Fruit fly (Drosophila melanogaster) whole organism, embryonic: ENCODE measurements around the gene CG42671.

ENCODE experiments used
- ATbp ChIP-seq: fragments of 200-800 bp; sonication (Bioruptor generic); optimal IDR thresholded peaks from 2 replicates; lab custom pipeline; 2017; ENCODE audit warnings: missing biosample characterization, mild to moderate bottlenecking, missing genetic modification characterization, missing genetic modification reagents
- BtbVII ChIP-seq: fragments of 200-800 bp; sonication (Bioruptor generic); optimal IDR thresholded peaks from 3 replicates; lab custom pipeline; 2017; ENCODE audit warnings: missing biosample characterization, mild to moderate bottlenecking, missing genetic modification characterization
- CG11560 ChIP-seq: fragments of 200-800 bp; sonication (Bioruptor generic); IDR thresholded peaks from 3 replicates; pipeline ENCODE4 v1.3.6; 2022; ENCODE audit warnings: missing biosample characterization, missing genetic modification characterization
- CG11695 ChIP-seq: fragments of 200-800 bp; sonication (Bioruptor generic); IDR thresholded peaks from 3 replicates; pipeline ENCODE4 v1.3.6; 2022; ENCODE audit warnings: missing biosample characterization, missing genetic modification characterization
- CG13624 ChIP-seq: fragments of 200-800 bp; sonication (Bioruptor generic); optimal IDR thresholded peaks from 2 replicates; lab custom pipeline; 2016; ENCODE audit warnings: missing biosample characterization, missing genetic modification characterization
- CG17829 ChIP-seq: fragments of 200-800 bp; optimal IDR thresholded peaks from 2 replicates; lab custom pipeline; 2019; ENCODE audit warnings: missing biosample characterization, mild to moderate bottlenecking, missing genetic modification characterization, moderate library complexity
- CG18619 ChIP-seq: fragments of 200-800 bp; sonication (Bioruptor generic); optimal IDR thresholded peaks from 3 replicates; lab custom pipeline; 2017; ENCODE audit warnings: missing biosample characterization, mild to moderate bottlenecking, missing genetic modification characterization
- CG31224 ChIP-seq: fragments of 200-800 bp; sonication (Bioruptor generic); IDR thresholded peaks from 2 replicates; pipeline ENCODE4 v1.3.6; 2022; ENCODE audit warnings: missing biosample characterization, missing genetic modification characterization
- CG31365 ChIP-seq: fragments of 200-800 bp; sonication (Bioruptor generic); optimal IDR thresholded peaks from 2 replicates; lab custom pipeline; 2018; ENCODE audit warnings: missing biosample characterization, mild to moderate bottlenecking, missing genetic modification characterization
- CG3281 ChIP-seq: fragments of 200-800 bp; sonication (Bioruptor generic); optimal IDR thresholded peaks from 3 replicates; lab custom pipeline; 2017; ENCODE audit warnings: missing biosample characterization, mild to moderate bottlenecking, missing genetic modification characterization
- CG34422 ChIP-seq: fragments of 200-800 bp; sonication (Bioruptor generic); IDR thresholded peaks from 3 replicates; pipeline ENCODE4 v1.3.6; 2022; ENCODE audit warnings: missing biosample characterization, missing genetic modification characterization
- CG4424 ChIP-seq: fragments of 200-800 bp; sonication (Bioruptor generic); optimal IDR thresholded peaks from 3 replicates; lab custom pipeline; 2016; ENCODE audit warnings: missing biosample characterization, missing genetic modification characterization
- CG6813 ChIP-seq: fragments of 200-800 bp; sonication (Bioruptor generic); optimal IDR thresholded peaks from 2 replicates; lab custom pipeline; 2017; ENCODE audit warnings: missing biosample characterization, missing genetic modification characterization, mild to moderate bottlenecking, moderate library complexity, missing genetic modification reagents
- CG7372 ChIP-seq: fragments of 200-800 bp; sonication (Bioruptor generic); IDR thresholded peaks from 2 replicates; pipeline ENCODE4 v1.3.6; 2022; ENCODE audit warnings: missing biosample characterization, missing genetic modification characterization
- CG8290 ChIP-seq, 3 experiments: fragments of 200-800 bp; sonication (Bioruptor generic); optimal IDR thresholded peaks; 2 replicates each; lab custom pipeline; 2016 to 2019; ENCODE audit warnings: missing biosample characterization in 3 of 3, missing genetic modification characterization in 3 of 3, mild to moderate bottlenecking in 2 of 3, moderate library complexity in 1 of 3
- HHEX ChIP-seq: fragments of 200-800 bp; sonication (Bioruptor generic); optimal IDR thresholded peaks from 3 replicates; lab custom pipeline; 2017; ENCODE audit warnings: missing biosample characterization, mild to moderate bottlenecking, missing genetic modification characterization, missing genetic modification reagents
- Hmr ChIP-seq: fragments of 200-800 bp; sonication (Bioruptor generic); optimal IDR thresholded peaks from 3 replicates; lab custom pipeline; 2017; ENCODE audit warnings: mild to moderate bottlenecking, missing biosample characterization, missing genetic modification reagents, missing genetic modification characterization
- Hmx ChIP-seq: fragments of 200-800 bp; sonication (Bioruptor generic); optimal IDR thresholded peaks from 2 replicates; lab custom pipeline; 2016; ENCODE audit warnings: missing biosample characterization, missing genetic modification characterization
- Kr ChIP-seq: fragments of 200-800 bp; sonication (Bioruptor generic); optimal IDR thresholded peaks from 2 replicates; lab custom pipeline; 2017; ENCODE audit warnings: missing biosample characterization, mild to moderate bottlenecking, missing genetic modification characterization
- Med ChIP-seq: fragments of 200-800 bp; sonication (Bioruptor generic); peaks from one replicate; lab custom pipeline; 2016; ENCODE audit warnings: missing biosample characterization, missing genetic modification characterization, mild to moderate bottlenecking, inconsistent platforms, moderate library complexity
- Mrtf ChIP-seq: fragments of 200-800 bp; sonication (Bioruptor generic); IDR thresholded peaks from 3 replicates; pipeline ENCODE4 v1.3.6; 2022; ENCODE audit warnings: missing biosample characterization, missing genetic modification characterization
- Nf-YB ChIP-seq: fragments of 200-800 bp; sonication (Bioruptor generic); optimal IDR thresholded peaks from 3 replicates; lab custom pipeline; 2019; ENCODE audit warnings: missing biosample characterization, mild to moderate bottlenecking, missing genetic modification characterization, moderate library complexity
- Opbp ChIP-seq: fragments of 200-800 bp; sonication (Bioruptor generic); IDR thresholded peaks from 3 replicates; pipeline ENCODE4 v1.3.6; 2022; ENCODE audit warnings: missing biosample characterization, missing genetic modification characterization; ENCODE audit not compliant: partially characterized antibody
- Taf1 ChIP-seq: fragments of 200-800 bp; sonication (Bioruptor generic); IDR thresholded peaks from 2 replicates; pipeline ENCODE4 v1.3.6; 2022; ENCODE audit warnings: missing biosample characterization, missing genetic modification characterization
- Vsx1 ChIP-seq: fragments of 200-800 bp; sonication (Bioruptor generic); optimal IDR thresholded peaks from 2 replicates; lab custom pipeline; 2017; ENCODE audit warnings: missing biosample characterization, mild to moderate bottlenecking, missing genetic modification characterization, missing genetic modification reagents
- Xrp1 ChIP-seq: fragments of 200-800 bp; sonication (Bioruptor generic); IDR thresholded peaks from 2 replicates; pipeline ENCODE4 v1.3.6; 2022; ENCODE audit warnings: missing biosample characterization, missing genetic modification characterization
- bab2 ChIP-seq: fragments of 200-800 bp; sonication (Bioruptor generic); optimal IDR thresholded peaks from 2 replicates; lab custom pipeline; 2016; ENCODE audit warnings: missing biosample characterization, missing genetic modification characterization
- bsh ChIP-seq, 2 experiments: fragments of 200-800 bp; sonication (Bioruptor generic); optimal IDR thresholded peaks; 2 replicates each; lab custom pipeline; 2017 to 2018; ENCODE audit warnings: mild to moderate bottlenecking in 2 of 2, missing biosample characterization in 2 of 2, missing genetic modification characterization in 2 of 2, moderate library complexity in 1 of 2
- corto ChIP-seq: fragments of 200-800 bp; sonication (Bioruptor generic); optimal IDR thresholded peaks from 2 replicates; lab custom pipeline; 2016; ENCODE audit warnings: missing biosample characterization, mild to moderate bottlenecking, missing genetic modification characterization, moderate library complexity
- crol ChIP-seq: fragments of 200-800 bp; sonication (Bioruptor generic); IDR thresholded peaks from 2 replicates; pipeline ENCODE4 v1.3.6; 2022; ENCODE audit warnings: missing biosample characterization, missing genetic modification characterization
- exex ChIP-seq: fragments of 200-800 bp; sonication (Bioruptor generic); optimal IDR thresholded peaks from 4 replicates; lab custom pipeline; 2018; ENCODE audit warnings: missing biosample characterization, mild to moderate bottlenecking, missing genetic modification characterization, moderate library complexity
- ftz-f1 ChIP-seq: fragments of 200-800 bp; sonication (Bioruptor generic); optimal IDR thresholded peaks from 2 replicates; lab custom pipeline; 2016; ENCODE audit warnings: missing biosample characterization, missing genetic modification characterization
- gem ChIP-seq: fragments of 200-800 bp; sonication (Bioruptor generic); optimal IDR thresholded peaks from 2 replicates; lab custom pipeline; 2019; ENCODE audit warnings: missing biosample characterization, mild to moderate bottlenecking, missing genetic modification characterization, moderate library complexity
- h ChIP-seq: fragments of >200 bp; optimal IDR thresholded peaks from 2 replicates; lab custom pipeline; 2017
- her ChIP-seq: fragments of 200-800 bp; sonication (Bioruptor generic); optimal IDR thresholded peaks from 2 replicates; lab custom pipeline; 2016; ENCODE audit warnings: missing biosample characterization, missing genetic modification characterization
- kay ChIP-seq: fragments of 200-800 bp; sonication (Bioruptor generic); optimal IDR thresholded peaks from 2 replicates; lab custom pipeline; 2016; ENCODE audit warnings: missing biosample characterization, missing genetic modification characterization
- lbe ChIP-seq: fragments of 200-800 bp; sonication (Bioruptor generic); optimal IDR thresholded peaks from 2 replicates; lab custom pipeline; 2016; ENCODE audit warnings: missing biosample characterization, mild to moderate bottlenecking, missing genetic modification characterization
- mirr ChIP-seq: fragments of 200-800 bp; sonication (Bioruptor generic); optimal IDR thresholded peaks from 3 replicates; lab custom pipeline; 2018; ENCODE audit warnings: missing biosample characterization, mild to moderate bottlenecking, missing genetic modification characterization
- org-1 ChIP-seq: fragments of 200-800 bp; sonication (Bioruptor generic); optimal IDR thresholded peaks from 2 replicates; lab custom pipeline; 2017; ENCODE audit warnings: missing biosample characterization, missing genetic modification characterization
- p53 ChIP-seq: fragments of 200-800 bp; sonication (Bioruptor generic); optimal IDR thresholded peaks from 2 replicates; lab custom pipeline; 2016; ENCODE audit warnings: missing biosample characterization, missing genetic modification characterization
- pros ChIP-seq: fragments of 200-800 bp; sonication (Bioruptor generic); optimal IDR thresholded peaks from 3 replicates; lab custom pipeline; 2019; ENCODE audit warnings: missing biosample characterization, mild to moderate bottlenecking, missing genetic modification characterization, moderate library complexity
- schlank ChIP-seq: fragments of 200-800 bp; sonication (Bioruptor generic); optimal IDR thresholded peaks from 2 replicates; lab custom pipeline; 2018; ENCODE audit warnings: missing biosample characterization, mild to moderate bottlenecking, missing genetic modification characterization
- scrt ChIP-seq: fragments of 200-800 bp; sonication (Bioruptor generic); optimal IDR thresholded peaks from 2 replicates; lab custom pipeline; 2018; ENCODE audit warnings: missing biosample characterization, mild to moderate bottlenecking, missing genetic modification characterization, moderate library complexity
- shn ChIP-seq: fragments of 200-800 bp; sonication (Bioruptor generic); optimal IDR thresholded peaks from 3 replicates; lab custom pipeline; 2016; ENCODE audit warnings: missing biosample characterization, missing genetic modification characterization
- stc ChIP-seq: fragments of 200-800 bp; sonication (Bioruptor generic); IDR thresholded peaks from 2 replicates; pipeline ENCODE4 v1.3.6; 2022; ENCODE audit warnings: missing biosample characterization, missing genetic modification characterization
- sug ChIP-seq: fragments of 200-800 bp; optimal IDR thresholded peaks from 2 replicates; lab custom pipeline; 2019; ENCODE audit warnings: missing biosample characterization, mild to moderate bottlenecking, missing genetic modification characterization, moderate library complexity

The CG42671 gene

DNA sequence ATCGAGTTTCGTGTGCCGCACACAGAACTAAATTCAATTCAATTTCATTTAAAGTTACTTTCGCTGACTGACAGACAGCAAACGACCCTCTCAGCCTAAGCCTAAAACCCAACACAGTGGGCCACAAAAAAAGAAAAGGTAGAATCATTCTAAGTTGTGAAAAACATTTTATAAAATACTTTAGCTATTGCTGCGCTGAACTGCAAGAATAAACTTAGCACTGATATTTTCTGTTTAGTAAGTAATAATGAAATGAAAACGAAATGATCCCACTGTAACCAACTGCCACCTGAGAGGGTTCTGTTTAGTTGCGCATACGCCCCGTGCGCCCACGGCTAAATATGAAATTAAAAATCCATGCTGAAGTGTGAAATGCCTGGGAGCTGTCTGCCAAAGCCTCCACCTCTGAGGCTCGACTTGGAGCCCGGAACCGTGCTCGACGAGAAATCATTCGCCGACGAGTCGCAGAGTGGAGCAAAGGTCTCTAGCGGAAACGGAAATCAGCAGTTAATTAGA, 41.2 kb upstream of the CG42671 start, which contains the start of gene CG14142 (continued):
- TF ChIP-seq CG4424 (no peak), Vsx1 (GFP tag; lab: Kevin White, UChicago) (no peak), p53 (no peak), Xrp1 (GFP tag; lab: Robert Waterston, UW) (0 out of 2 replicates have a peak, but pooled peaks have one; percentile 10), bsh (GFP tag; optimal IDR thresholded peaks at IDR 0.05; lab: Kevin White, UChicago) (peak in 1 of 2 experiments; percentile 32), CG7372 (peak; percentile 35), corto (GFP tag; lab: Kevin White, UChicago) (no peak), kay (no peak), her (GFP tag; lab: Kevin White, UChicago) (no peak), bab2 (GFP tag; lab: Kevin White, UChicago) (no peak), ftz-f1 (GFP tag; lab: Kevin White, UChicago) (no peak), pros (GFP tag; lab: Kevin White, UChicago) (no peak), org-1 (no peak)

dm6 chr3L:11182994-11183393, 31.3 kb upstream of the CG42671 start:
- TF ChIP-seq mirr (peak; percentile 79), Taf1 (GFP tag; lab: Robert Waterston, UW) (no peak), exex (tag; lab: Kevin White, UChicago) (peak; percentile 59)

dm6 chr3L:11183965-11184364, 30.3 kb upstream of the CG42671 start:
- TF ChIP-seq gem: no peak
- TF ChIP-seq stc (GFP tag; lab: Robert Waterston, UW): no peak
- TF ChIP-seq h (lab: Kevin White, UChicago): no peak
- 0 out of 3 replicates have a peak, but pooled peaks have one; percentile 10 for TF ChIP-seq Mrtf
- no peak for TF ChIP-seq Hmx (GFP tag; lab: Kevin White, UChicago)
- no peak for TF ChIP-seq CG31224 (GFP tag; lab: Robert Waterston, UW)
- TF ChIP-seq CG31365 (tag; lab: Kevin White, UChicago): no peak
- TF ChIP-seq CG11560: no peak
- TF ChIP-seq sug: peak; percentile 2
- TF ChIP-seq CG6813: no peak
- peak; percentile 76 for TF ChIP-seq crol (GFP tag; lab: Robert Waterston, UW)
- no peak for TF ChIP-seq CG11695 (GFP tag; lab: Robert Waterston, UW)
- TF ChIP-seq mirr: peak; percentile 61
- TF ChIP-seq CG13624 (GFP tag; lab: Kevin White, UChicago): no peak

DNA sequence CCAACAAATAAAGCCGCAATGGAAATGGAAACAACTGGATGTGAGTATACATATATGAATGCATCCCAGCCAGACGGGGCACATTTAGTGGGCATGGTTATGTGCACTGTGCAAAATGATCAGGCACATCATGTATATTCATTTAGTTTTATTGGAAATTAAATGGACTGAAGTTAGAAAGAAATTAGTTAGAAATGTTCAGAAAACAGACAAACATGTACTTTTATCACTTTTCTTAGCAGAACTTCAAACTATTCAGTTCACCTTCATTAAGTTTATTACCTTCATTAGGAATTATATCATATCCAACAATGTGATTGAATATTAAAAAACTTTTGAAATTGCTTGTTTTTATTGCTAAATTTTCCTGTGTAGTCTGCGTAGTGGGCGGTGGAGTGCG, 27.5 kb upstream of the CG42671 start:
- TF ChIP-seq Kr (GFP tag; lab: Kevin White, UChicago): no peak
- TF ChIP-seq lbe (GFP tag; lab: Kevin White, UChicago): no peak
- TF ChIP-seq, all 482 proteins: peak for 0

- TF ChIP-seq scrt (GFP tag; lab: Kevin White, UChicago) (peak; percentile 21), shn (GFP tag; lab: Kevin White, UChicago) (no peak), Hmr (GFP tag; lab: Kevin White, UChicago) (peak; percentile 45), Opbp (no peak), ATbp (peak; percentile 10), schlank (no peak), BtbVII (GFP tag; lab: Kevin White, UChicago) (no peak), Nf-YB (GFP tag; lab: Kevin White, UChicago) (no peak), CG17829 (tag; lab: Kevin White, UChicago) (no peak), HHEX (GFP tag; lab: Kevin White, UChicago) (peak; percentile 2), CG18619 (no peak), CG3281 (GFP tag; lab: Kevin White, UChicago) (peak; percentile 29), CG34422 (GFP tag; lab: Robert Waterston, UW) (no peak), CG8290 (GFP tag; optimal IDR thresholded peaks at IDR 0.05; lab: Kevin White, UChicago) (no peak), CG8290 (tag; optimal IDR thresholded peaks at IDR 0.05; lab: Kevin White, UChicago) (peak in 1 of 2 experiments; percentile 42), Med (GFP tag; lab: Kevin White, UChicago) (peak; percentile 55)
Measured at dm6 chr3L:11190022-11190421, 24.3 kb upstream of the CG42671 start.
